Fruit fly (Drosophila melanogaster) whole organism, embryonic: ENCODE data around the gene Mst77F.

Experiments used
- CG10462 ChIP-seq: fragments of 200-800 bp; sonication (Bioruptor generic); optimal IDR thresholded peaks from 2 replicates; lab custom pipeline; 2016; ENCODE audit warnings: missing biosample characterization, missing genetic modification characterization
- CG10543 ChIP-seq: fragments of 200-800 bp; sonication (Bioruptor generic); optimal IDR thresholded peaks from 3 replicates; lab custom pipeline; 2017; ENCODE audit warnings: missing biosample characterization, mild to moderate bottlenecking, missing genetic modification characterization, moderate library complexity
- CG10959 ChIP-seq: fragments of 200-800 bp; sonication (Bioruptor generic); IDR thresholded peaks from 2 replicates; pipeline ENCODE4 v1.3.6; 2022; ENCODE audit warnings: missing biosample characterization, missing genetic modification characterization
- CG11695 ChIP-seq: fragments of 200-800 bp; sonication (Bioruptor generic); IDR thresholded peaks from 3 replicates; pipeline ENCODE4 v1.3.6; 2022; ENCODE audit warnings: missing biosample characterization, missing genetic modification characterization
- CG11723 ChIP-seq: fragments of 200-800 bp; sonication (Bioruptor generic); optimal IDR thresholded peaks from 2 replicates; lab custom pipeline; 2017; ENCODE audit warnings: missing biosample characterization, mild to moderate bottlenecking, missing genetic modification characterization
- CG12659 ChIP-seq: fragments of 200-800 bp; sonication (Bioruptor generic); optimal IDR thresholded peaks from 3 replicates; lab custom pipeline; 2017; ENCODE audit warnings: mild to moderate bottlenecking, missing biosample characterization, missing genetic modification reagents, missing genetic modification characterization
- CG12769 ChIP-seq: fragments of 200-800 bp; sonication (Bioruptor generic); optimal IDR thresholded peaks from 2 replicates; lab custom pipeline; 2019; ENCODE audit warnings: missing biosample characterization, mild to moderate bottlenecking, missing genetic modification characterization, moderate library complexity
- CG13287 ChIP-seq: fragments of 200-800 bp; sonication (Bioruptor generic); IDR thresholded peaks from 2 replicates; pipeline ENCODE4 v1.3.6; 2022; ENCODE audit warnings: missing biosample characterization, missing genetic modification characterization; ENCODE audit not compliant: partially characterized antibody
- CG13424 ChIP-seq: fragments of 200-800 bp; sonication (Bioruptor generic); optimal IDR thresholded peaks from 2 replicates; lab custom pipeline; 2019; ENCODE audit warnings: missing biosample characterization, mild to moderate bottlenecking, missing genetic modification characterization, moderate library complexity
- CG14860 ChIP-seq: fragments of 200-800 bp; sonication (Bioruptor generic); IDR thresholded peaks from 3 replicates; pipeline ENCODE4 v1.3.6; 2022; ENCODE audit warnings: missing biosample characterization, missing genetic modification characterization; ENCODE audit not compliant: partially characterized antibody
- CG15269 ChIP-seq: fragments of 200-800 bp; sonication (Bioruptor generic); optimal IDR thresholded peaks from 2 replicates; lab custom pipeline; 2018; ENCODE audit warnings: missing biosample characterization, mild to moderate bottlenecking, missing genetic modification characterization, moderate library complexity
- CG15601 ChIP-seq: fragments of 200-800 bp; sonication (Bioruptor generic); optimal IDR thresholded peaks from 3 replicates; lab custom pipeline; 2019; ENCODE audit warnings: missing biosample characterization, mild to moderate bottlenecking, missing genetic modification characterization, moderate library complexity
- CG17385 ChIP-seq: fragments of 200-800 bp; sonication (Bioruptor generic); optimal IDR thresholded peaks from 3 replicates; lab custom pipeline; 2018; ENCODE audit warnings: missing biosample characterization, mild to moderate bottlenecking, missing genetic modification characterization
- CG3163 ChIP-seq: fragments of 200-800 bp; sonication (Bioruptor generic); optimal IDR thresholded peaks from 3 replicates; lab custom pipeline; 2016; ENCODE audit warnings: missing biosample characterization, missing genetic modification characterization
- CG32767 ChIP-seq: fragments of 200-800 bp; sonication (Bioruptor generic); IDR thresholded peaks from 2 replicates; pipeline ENCODE4 v1.3.6; 2022; ENCODE audit warnings: missing biosample characterization, missing genetic modification characterization
- CG3847 ChIP-seq: fragments of 200-800 bp; sonication (Bioruptor generic); IDR thresholded peaks from 2 replicates; pipeline ENCODE4 v1.3.6; 2022; ENCODE audit warnings: missing biosample characterization, missing genetic modification characterization
- CG3995 ChIP-seq: fragments of 200-800 bp; sonication (Bioruptor generic); optimal IDR thresholded peaks from 3 replicates; lab custom pipeline; 2016; ENCODE audit warnings: missing biosample characterization, missing genetic modification characterization
- CG6683 ChIP-seq: fragments of 200-800 bp; sonication (Bioruptor generic); optimal IDR thresholded peaks from 2 replicates; lab custom pipeline; 2017; ENCODE audit warnings: missing biosample characterization, mild to moderate bottlenecking, missing genetic modification characterization, missing genetic modification reagents
- CG8388 ChIP-seq: fragments of 200-800 bp; sonication (Bioruptor generic); optimal IDR thresholded peaks from 2 replicates; lab custom pipeline; 2019; ENCODE audit warnings: missing biosample characterization, mild to moderate bottlenecking, missing genetic modification characterization, moderate library complexity
- CG8944 ChIP-seq: fragments of 200-800 bp; sonication (Bioruptor generic); optimal IDR thresholded peaks from 3 replicates; lab custom pipeline; 2016; ENCODE audit warnings: missing biosample characterization, missing genetic modification characterization
- CG9437 ChIP-seq: fragments of 200-800 bp; sonication (Bioruptor generic); optimal IDR thresholded peaks from 2 replicates; lab custom pipeline; 2018; ENCODE audit warnings: missing biosample characterization, mild to moderate bottlenecking, missing genetic modification characterization
- CG9817 ChIP-seq: fragments of 200-800 bp; sonication (Bioruptor generic); optimal IDR thresholded peaks from 2 replicates; lab custom pipeline; 2018; ENCODE audit warnings: missing biosample characterization, mild to moderate bottlenecking, missing genetic modification characterization, moderate library complexity
- CG9876 ChIP-seq: fragments of 200-800 bp; sonication (Bioruptor generic); optimal IDR thresholded peaks from 2 replicates; lab custom pipeline; 2016; ENCODE audit warnings: missing biosample characterization, missing genetic modification characterization
- Fer3 ChIP-seq: fragments of 200-800 bp; sonication (Bioruptor generic); optimal IDR thresholded peaks from 2 replicates; lab custom pipeline; 2018; ENCODE audit warnings: missing biosample characterization, mild to moderate bottlenecking, missing genetic modification characterization, moderate library complexity
- Gug ChIP-seq: fragments of 200-800 bp; sonication (Bioruptor generic); IDR thresholded peaks from 4 replicates; pipeline ENCODE4 v1.3.6; 2022; ENCODE audit warnings: missing biosample characterization, missing genetic modification characterization
- HLH4C ChIP-seq: fragments of 200-800 bp; sonication (Bioruptor generic); IDR thresholded peaks from 3 replicates; pipeline ENCODE4 v1.3.6; 2022; ENCODE audit warnings: missing biosample characterization, missing genetic modification characterization; ENCODE audit not compliant: partially characterized antibody
- NC2α ChIP-seq: fragments of 200-800 bp; sonication (Bioruptor generic); optimal IDR thresholded peaks from 2 replicates; lab custom pipeline; 2016; ENCODE audit warnings: missing biosample characterization, missing genetic modification characterization
- Sin3A ChIP-seq: fragments of >200 bp; optimal IDR thresholded peaks from 2 replicates; lab custom pipeline; 2018
- Spps ChIP-seq: fragments of 200-800 bp; sonication (Bioruptor generic); optimal IDR thresholded peaks from 2 replicates; lab custom pipeline; 2018; ENCODE audit warnings: missing biosample characterization, mild to moderate bottlenecking, missing genetic modification characterization
- TFAM ChIP-seq: fragments of 200-800 bp; sonication (Bioruptor generic); optimal IDR thresholded peaks from 2 replicates; lab custom pipeline; 2017; ENCODE audit warnings: missing biosample characterization, missing genetic modification characterization, inconsistent platforms
- al ChIP-seq: fragments of 200-800 bp; sonication (Bioruptor generic); IDR thresholded peaks from 2 replicates; pipeline ENCODE4 v1.3.6; 2022; ENCODE audit warnings: missing biosample characterization, missing genetic modification characterization
- bbx ChIP-seq: fragments of 200-800 bp; sonication (Bioruptor generic); IDR thresholded peaks from 2 replicates; pipeline ENCODE4 v1.3.6; 2022; ENCODE audit warnings: missing biosample characterization, missing genetic modification characterization; ENCODE audit not compliant: partially characterized antibody
- caup ChIP-seq: fragments of 200-800 bp; sonication (Bioruptor generic); optimal IDR thresholded peaks from 3 replicates; lab custom pipeline; 2017; ENCODE audit warnings: missing biosample characterization, mild to moderate bottlenecking, missing genetic modification characterization, moderate library complexity; ENCODE audit not compliant: severe bottlenecking
- chif ChIP-seq, 2 experiments: fragments of 200-800 bp; sonication (Bioruptor generic); optimal IDR thresholded peaks; 3 replicates each; lab custom pipeline; 2016; ENCODE audit warnings: missing biosample characterization in 2 of 2, missing genetic modification characterization in 2 of 2
- ci ChIP-seq: fragments of 200-800 bp; sonication (Bioruptor generic); IDR thresholded peaks from 3 replicates; pipeline ENCODE4 v1.3.6; 2022; ENCODE audit warnings: missing biosample characterization, missing genetic modification characterization
- crp ChIP-seq, 2 experiments: fragments of 200-800 bp; sonication (Bioruptor generic); optimal IDR thresholded peaks; 2 replicates in 1 of 2; 3 replicates in 1 of 2; lab custom pipeline; 2017; ENCODE audit warnings: missing biosample characterization in 2 of 2, missing genetic modification characterization in 2 of 2, mild to moderate bottlenecking in 1 of 2, moderate library complexity in 1 of 2
- cwo ChIP-seq: fragments of 200-800 bp; sonication (Bioruptor generic); optimal IDR thresholded peaks from 3 replicates; lab custom pipeline; 2017; ENCODE audit warnings: missing biosample characterization, missing genetic modification characterization, mild to moderate bottlenecking, moderate library complexity, missing genetic modification reagents
- gsb-n ChIP-seq: fragments of 200-800 bp; sonication (Bioruptor generic); optimal IDR thresholded peaks from 3 replicates; lab custom pipeline; 2018; ENCODE audit warnings: missing biosample characterization, mild to moderate bottlenecking, missing genetic modification characterization
- knrl ChIP-seq: fragments of 200-800 bp; sonication (Bioruptor generic); IDR thresholded peaks from 3 replicates; pipeline ENCODE4 v1.3.6; 2022; ENCODE audit warnings: missing biosample characterization, missing genetic modification characterization; ENCODE audit not compliant: partially characterized antibody
- nau ChIP-seq: fragments of 200-800 bp; sonication (Bioruptor generic); optimal IDR thresholded peaks from 3 replicates; lab custom pipeline; 2017; ENCODE audit warnings: missing biosample characterization, mild to moderate bottlenecking, missing genetic modification characterization, missing genetic modification reagents
- peb ChIP-seq: fragments of 200-800 bp; sonication (Bioruptor generic); IDR thresholded peaks from 2 replicates; pipeline ENCODE4 v1.3.6; 2022; ENCODE audit warnings: missing biosample characterization, missing genetic modification characterization
- pho ChIP-seq: fragments of 200-800 bp; sonication (Bioruptor generic); optimal IDR thresholded peaks from 2 replicates; lab custom pipeline; 2016; ENCODE audit warnings: missing biosample characterization, missing genetic modification characterization
- pum ChIP-seq: fragments of 200-800 bp; sonication (Bioruptor generic); optimal IDR thresholded peaks from 2 replicates; lab custom pipeline; 2016; ENCODE audit warnings: missing biosample characterization, missing genetic modification characterization
- sc ChIP-seq, 3 experiments: fragments of >200 bp in 2 of 3; fragments of 200-800 bp in 1 of 3; sonication (Bioruptor generic) in 1 of 3; optimal IDR thresholded peaks; 2 replicates in 2 of 3; 3 replicates in 1 of 3; lab custom pipeline; 2017; ENCODE audit warnings: mild to moderate bottlenecking in 1 of 3, missing biosample characterization in 1 of 3, missing genetic modification characterization in 1 of 3, missing genetic modification reagents in 1 of 3
- shn ChIP-seq: fragments of 200-800 bp; sonication (Bioruptor generic); optimal IDR thresholded peaks from 3 replicates; lab custom pipeline; 2016; ENCODE audit warnings: missing biosample characterization, missing genetic modification characterization
- sob ChIP-seq: fragments of 200-800 bp; sonication (Bioruptor generic); IDR thresholded peaks from 2 replicates; pipeline ENCODE4 v1.3.6; 2022; ENCODE audit warnings: missing biosample characterization, missing genetic modification characterization
- twi ChIP-seq: fragments of 200-800 bp; optimal IDR thresholded peaks from 2 replicates; lab custom pipeline; 2019; ENCODE audit warnings: missing biosample characterization, mild to moderate bottlenecking, missing genetic modification characterization, moderate library complexity

Gene Mst77F

DNA sequence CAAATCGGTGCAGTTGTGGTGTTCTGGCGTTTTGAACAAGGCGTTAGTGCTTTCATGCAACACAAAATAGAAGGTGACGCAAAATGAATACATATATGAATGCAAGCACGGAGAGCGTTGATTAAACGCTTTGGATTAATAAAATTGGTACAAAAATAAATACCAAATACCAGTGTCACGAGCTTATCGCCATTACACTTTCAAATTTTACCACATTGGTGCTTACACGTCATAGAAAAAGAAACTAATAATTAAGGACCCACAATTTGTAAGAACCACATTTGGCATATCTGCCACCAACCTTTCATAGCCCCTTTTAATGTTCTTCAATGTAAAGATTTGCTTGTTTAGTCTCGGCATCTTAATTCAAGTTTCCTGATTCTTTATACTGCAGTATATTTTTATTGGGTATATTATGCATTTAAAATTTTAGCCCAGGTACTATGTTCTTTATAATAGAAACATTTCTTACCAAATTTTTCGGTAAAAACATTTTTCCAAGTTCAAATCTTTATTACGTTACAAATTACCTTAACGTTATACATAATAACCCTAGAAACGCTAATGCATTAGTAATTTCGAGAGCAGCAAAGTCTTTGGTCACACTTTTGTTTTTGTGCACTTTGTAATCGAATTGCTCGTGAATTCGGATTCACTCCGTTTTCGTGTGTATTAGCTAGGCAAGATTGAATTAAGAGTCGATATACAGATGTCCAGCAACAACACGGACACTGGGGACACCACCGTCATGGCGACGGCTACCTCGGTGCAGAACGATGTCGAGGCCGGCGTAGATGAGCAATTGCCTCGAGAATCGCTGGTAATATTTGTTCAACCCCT, 39.4 kb downstream of the Mst77F start, which contains the start of the genes Pex16 and Pex14 (continued):
- TF ChIP-seq chif (GFP tag; optimal IDR thresholded peaks at IDR 0.05; lab: Kevin White, UChicago), result peak; percentile 48 to 84
- TF ChIP-seq CG14860, result no peak
- peak; percentile 5 for TF ChIP-seq CG10462 (GFP tag; lab: Kevin White, UChicago)
- no peak for TF ChIP-seq TFAM (GFP tag; lab: Kevin White, UChicago)
- TF ChIP-seq CG3847, result peak; percentile 78
- peak; percentile 70 for TF ChIP-seq CG13424
- TF ChIP-seq CG10543 (GFP tag; lab: Kevin White, UChicago), result peak; percentile 65
- TF ChIP-seq Sin3A, result no peak
- peak; percentile 30 for TF ChIP-seq CG17385 (GFP tag; lab: Kevin White, UChicago)
- TF ChIP-seq CG12659 (GFP tag; lab: Kevin White, UChicago), result peak; percentile 56
- TF ChIP-seq shn (GFP tag; lab: Kevin White, UChicago), result peak; percentile 76
- TF ChIP-seq sob (GFP tag; lab: Robert Waterston, UW), result peak; percentile 79
- no peak for TF ChIP-seq CG11695
- TF ChIP-seq CG6683 (GFP tag; lab: Kevin White, UChicago), result no peak
- no peak for TF ChIP-seq CG8388 (GFP tag; lab: Kevin White, UChicago)
- no peak for TF ChIP-seq CG10959 (GFP tag; lab: Robert Waterston, UW)
- no peak for TF ChIP-seq HLH4C (GFP tag; lab: Robert Waterston, UW)
- TF ChIP-seq nau (GFP tag; lab: Kevin White, UChicago), result no peak
- TF ChIP-seq CG9437, result peak; percentile 100
- TF ChIP-seq Gug (GFP tag; lab: Robert Waterston, UW), result peak; percentile 82
- 0 out of 2 replicates have a peak, but pooled peaks have one; percentile 44 for TF ChIP-seq CG32767
- peak; percentile 42 for TF ChIP-seq twi (tag; lab: Kevin White, UChicago)
- TF ChIP-seq CG3995, result peak; percentile 42
- no peak for TF ChIP-seq sc (optimal IDR thresholded peaks at IDR 0.05; lab: Kevin White, UChicago)
- no peak for TF ChIP-seq sc (GFP tag; optimal IDR thresholded peaks at IDR 0.05; lab: Kevin White, UChicago)
- no peak for TF ChIP-seq CG13287 (GFP tag; lab: Robert Waterston, UW)
- peak in 1 of 2 experiments; percentile 27 for TF ChIP-seq crp (GFP tag; optimal IDR thresholded peaks at IDR 0.05; lab: Kevin White, UChicago)
- TF ChIP-seq Spps (tag; lab: Kevin White, UChicago), result peak; percentile 28
- TF ChIP-seq CG8944, result peak; percentile 84
- peak; percentile 76 for TF ChIP-seq CG9817 (tag; lab: Kevin White, UChicago)
- TF ChIP-seq Fer3, result peak; percentile 60
- no peak for TF ChIP-seq bbx
- TF ChIP-seq CG15601 (tag; lab: Kevin White, UChicago), result no peak
- TF ChIP-seq NC2α (GFP tag; lab: Kevin White, UChicago), result peak; percentile 63
- TF ChIP-seq CG15269 (tag; lab: Kevin White, UChicago), result peak; percentile 68
- peak; percentile 87 for TF ChIP-seq pho (GFP tag; lab: Kevin White, UChicago)
- peak; percentile 40; the same call in 1 of the 2 replicates for TF ChIP-seq al
- peak; percentile 24; the same call in 1 of the 2 replicates for TF ChIP-seq peb
- peak; percentile 77 for TF ChIP-seq CG9876 (GFP tag; lab: Kevin White, UChicago)
- TF ChIP-seq CG3163 (GFP tag; lab: Kevin White, UChicago), result peak; percentile 36
- TF ChIP-seq CG12769 (tag; lab: Kevin White, UChicago), result no peak
- TF ChIP-seq knrl (GFP tag; lab: Robert Waterston, UW), result no peak
- TF ChIP-seq gsb-n (tag; lab: Kevin White, UChicago), result no peak
- peak; percentile 70 for TF ChIP-seq ci (GFP tag; lab: Robert Waterston, UW)
- TF ChIP-seq cwo (GFP tag; lab: Kevin White, UChicago), result peak; percentile 17
- TF ChIP-seq pum (GFP tag; lab: Kevin White, UChicago), result peak; percentile 83
- peak; percentile 27 for TF ChIP-seq caup
- peak; percentile 30 for TF ChIP-seq CG11723 (GFP tag; lab: Kevin White, UChicago)
